Fruit fly (Drosophila melanogaster): ENCODE data around the gene CG16853.

CG16853 gene

DNA sequence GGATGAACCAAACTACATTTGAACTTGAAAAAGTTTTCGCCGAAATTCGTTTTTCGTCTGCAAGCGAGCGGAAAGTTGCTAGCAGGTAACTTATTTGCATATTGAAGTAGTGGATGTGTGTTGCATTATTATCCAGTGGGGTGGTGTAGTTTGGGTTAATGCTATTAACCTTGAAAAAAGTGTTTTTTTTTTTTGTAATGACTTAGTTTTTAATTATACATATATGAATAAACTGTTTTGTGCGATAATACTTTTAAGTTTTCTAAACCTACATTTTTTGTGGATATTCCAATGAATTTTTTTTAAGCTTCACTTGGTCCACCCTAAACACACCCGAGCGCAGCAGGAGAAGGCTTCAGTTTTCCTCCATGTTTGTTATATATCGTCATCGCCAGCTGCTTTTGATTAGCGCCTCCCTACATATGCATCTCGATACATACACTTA is 28.9 kb downstream of the CG16853 start:
- TF ChIP-seq acj6 (GFP tag; optimal IDR thresholded peaks at IDR 0.05) = peak; percentile 93
- peak; percentile 88 for TF ChIP-seq CG8319 (GFP tag; optimal IDR thresholded peaks at IDR 0.05)
- no peak for TF ChIP-seq Hr38 (GFP tag; optimal IDR thresholded peaks at IDR 0.05)
- TF ChIP-seq CG3919 (GFP tag; optimal IDR thresholded peaks at IDR 0.05) = peak; percentile 95
- no peak for TF ChIP-seq fkh (GFP tag; optimal IDR thresholded peaks at IDR 0.05)
- TF ChIP-seq CG1621 (tag; optimal IDR thresholded peaks at IDR 0.05) = peak; percentile 50
- TF ChIP-seq pdm3 (GFP tag; optimal IDR thresholded peaks at IDR 0.05) = peak; percentile 92
- peak; percentile 76 for TF ChIP-seq Ets96B (tag; optimal IDR thresholded peaks at IDR 0.05)
- peak; percentile 86 for TF ChIP-seq spab (GFP tag; optimal IDR thresholded peaks at IDR 0.05)
- TF ChIP-seq cyc (GFP tag; optimal IDR thresholded peaks at IDR 0.05) = peak; percentile 89
- peak; percentile 79 for TF ChIP-seq dac (GFP tag; optimal IDR thresholded peaks at IDR 0.05)
- peak; percentile 94 for TF ChIP-seq CG8119 (GFP tag; IDR thresholded peaks at IDR 0.05)
- peak; percentile 97 for TF ChIP-seq esn (GFP tag; optimal IDR thresholded peaks at IDR 0.05)
- TF ChIP-seq OdsH (GFP tag; optimal IDR thresholded peaks at IDR 0.05) = peak; percentile 90
- peak; percentile 77 for TF ChIP-seq Sox15 (GFP tag; optimal IDR thresholded peaks at IDR 0.05)
- TF ChIP-seq Ets21C (GFP tag; optimal IDR thresholded peaks at IDR 0.05) = peak; percentile 85
- peak; percentile 91 for TF ChIP-seq CG31627 (GFP tag; optimal IDR thresholded peaks at IDR 0.05)
- TF ChIP-seq Sox14 (GFP tag; optimal IDR thresholded peaks at IDR 0.05) = peak; percentile 92
- peak; percentile 99 for TF ChIP-seq Eip78C (GFP tag)
- TF ChIP-seq CG10669 (GFP tag; optimal IDR thresholded peaks at IDR 0.05) = peak; percentile 84
- peak; percentile 90 for TF ChIP-seq Lpt (GFP tag; optimal IDR thresholded peaks at IDR 0.05)
- peak; percentile 91 for TF ChIP-seq Hr4 (GFP tag; optimal IDR thresholded peaks at IDR 0.05)
- peak; percentile 83 for TF ChIP-seq CG7368 (GFP tag; optimal IDR thresholded peaks at IDR 0.05)
- TF ChIP-seq Smox (GFP tag; optimal IDR thresholded peaks at IDR 0.05) = peak; percentile 95
- TF ChIP-seq fd59A (GFP tag; optimal IDR thresholded peaks at IDR 0.05) = peak; percentile 80
- TF ChIP-seq dsx (GFP tag; optimal IDR thresholded peaks at IDR 0.05; ENCODE audit: poor library complexity, severe bottlenecking) = peak; percentile 60
- peak; percentile 85 for TF ChIP-seq vri (GFP tag; optimal IDR thresholded peaks at IDR 0.05)
- TF ChIP-seq CG9139 (GFP tag; optimal IDR thresholded peaks at IDR 0.05) = peak; percentile 71
- TF ChIP-seq CG6792 (GFP tag; optimal IDR thresholded peaks at IDR 0.05) = peak; percentile 91
- peak; percentile 91 for TF ChIP-seq net (GFP tag; optimal IDR thresholded peaks at IDR 0.05)
- peak; percentile 82 to 86 for TF ChIP-seq ss (GFP tag; optimal IDR thresholded peaks at IDR 0.05)
- TF ChIP-seq CG4318 (GFP tag; optimal IDR thresholded peaks at IDR 0.05) = peak; percentile 80
- peak; percentile 85 for TF ChIP-seq CG16779 (tag; optimal IDR thresholded peaks at IDR 0.05)
- peak; percentile 93 for TF ChIP-seq CG32006 (GFP tag; optimal IDR thresholded peaks at IDR 0.05)
- TF ChIP-seq fd85E (GFP tag; optimal IDR thresholded peaks at IDR 0.05) = peak; percentile 58
- peak; percentile 75 for TF ChIP-seq Gug (GFP tag; IDR thresholded peaks at IDR 0.05)
- peak; percentile 86 for TF ChIP-seq CG10631 (GFP tag; optimal IDR thresholded peaks at IDR 0.05)
- peak; percentile 93 for TF ChIP-seq Eip93F (GFP tag; optimal IDR thresholded peaks at IDR 0.05)
- TF ChIP-seq CG11294 (GFP tag; IDR thresholded peaks at IDR 0.05) = peak; percentile 57
- peak; percentile 92 for TF ChIP-seq CG34406 (GFP tag; optimal IDR thresholded peaks at IDR 0.05)
- peak; percentile 91 for TF ChIP-seq CG8632 (GFP tag; optimal IDR thresholded peaks at IDR 0.05)
- peak; percentile 94 for TF ChIP-seq achi (GFP tag; optimal IDR thresholded peaks at IDR 0.05)
- TF ChIP-seq eg (GFP tag; IDR thresholded peaks at IDR 0.05) = peak; percentile 85
- TF ChIP-seq CG6276 (GFP tag; optimal IDR thresholded peaks at IDR 0.05) = peak; percentile 89
- peak; percentile 87 for TF ChIP-seq CG6854 (GFP tag; optimal IDR thresholded peaks at IDR 0.05)
- peak; percentile 96 for TF ChIP-seq Met (GFP tag; optimal IDR thresholded peaks at IDR 0.05)
- peak; percentile 95 for TF ChIP-seq topi (GFP tag; optimal IDR thresholded peaks at IDR 0.05)
- peak; percentile 83 for TF ChIP-seq CG6163 (GFP tag; IDR thresholded peaks at IDR 0.05)
- TF ChIP-seq CG11902 (GFP tag; optimal IDR thresholded peaks at IDR 0.05) = peak; percentile 71
- TF ChIP-seq CG6808 (GFP tag; optimal IDR thresholded peaks at IDR 0.05) = peak; percentile 90
- TF ChIP-seq Hr39 (GFP tag; optimal IDR thresholded peaks at IDR 0.05) = peak; percentile 89
- TF ChIP-seq lz (GFP tag; optimal IDR thresholded peaks at IDR 0.05) = peak; percentile 94
